Fruit fly (Drosophila melanogaster): Measurements from ENCODE around the gene CG9641.

Gene CG9641

DNA sequence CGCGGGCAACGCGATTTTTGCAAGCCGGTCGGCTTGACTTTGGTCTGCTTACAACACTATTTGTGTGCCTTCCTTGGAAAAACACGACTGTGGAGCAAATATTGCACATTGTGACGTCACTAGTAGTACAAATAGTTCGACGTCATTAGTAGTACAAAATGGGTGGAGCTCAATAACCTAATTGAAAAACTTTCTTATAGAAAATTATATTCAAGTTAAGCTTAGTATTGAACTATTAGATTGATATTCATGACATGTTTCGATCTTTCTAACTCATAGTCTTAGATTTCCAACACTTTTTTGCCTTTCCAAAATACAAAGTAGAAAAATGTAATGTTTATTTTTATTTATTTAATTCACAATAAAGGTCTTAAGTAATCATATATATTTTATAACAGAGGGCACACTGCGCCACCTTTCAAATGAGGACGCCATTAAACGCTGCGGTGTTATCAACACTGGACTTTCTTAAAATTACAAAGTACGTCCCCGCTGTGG is 4.2 kb downstream of the CG9641 start, which contains the start of the genes Rrp1 and gammaTub23C (continued):
- TF ChIP-seq CG6813 (GFP tag; optimal IDR thresholded peaks at IDR 0.05) = peak; percentile 72
- TF ChIP-seq caup (GFP tag; optimal IDR thresholded peaks at IDR 0.05; ENCODE audit: severe bottlenecking) = peak; percentile 87
- peak; percentile 74 for TF ChIP-seq NFAT (GFP tag; IDR thresholded peaks at IDR 0.05)
- peak; percentile 85 for TF ChIP-seq klu (GFP tag; IDR thresholded peaks at IDR 0.05)
- TF ChIP-seq CG12942 (GFP tag; optimal IDR thresholded peaks at IDR 0.05) = peak; percentile 88
- peak; percentile 6 for TF ChIP-seq HmgD (GFP tag; optimal IDR thresholded peaks at IDR 0.05)
- TF ChIP-seq CG17612 (GFP tag; IDR thresholded peaks at IDR 0.05) = peak; percentile 25; the same call in 1 of the 2 replicates
- peak; percentile 67; the same call in 1 of the 2 replicates for TF ChIP-seq rib (GFP tag; IDR thresholded peaks at IDR 0.05)
- TF ChIP-seq jigr1 (GFP tag; IDR thresholded peaks at IDR 0.05) = peak; percentile 84
- TF ChIP-seq CG11093 (GFP tag; IDR thresholded peaks at IDR 0.05) = peak; percentile 88; the same call in 2 of the 3 replicates
- 0 out of 2 replicates have a peak, but pooled peaks have one; percentile 38 for TF ChIP-seq CG11696 (GFP tag; IDR thresholded peaks at IDR 0.05)
- TF ChIP-seq CG14860 (GFP tag; IDR thresholded peaks at IDR 0.05; ENCODE audit: partially characterized antibody) = no peak
- TF ChIP-seq CG33557 (GFP tag; optimal IDR thresholded peaks at IDR 0.05) = peak; percentile 90
- peak; percentile 81 for TF ChIP-seq Asciz (GFP tag; optimal IDR thresholded peaks at IDR 0.05)
- TF ChIP-seq ro (GFP tag; IDR thresholded peaks at IDR 0.05) = peak; percentile 64; the same call in 1 of the 2 replicates
- TF ChIP-seq HmgZ (tag; optimal IDR thresholded peaks at IDR 0.05) = peak; percentile 78
- peak; percentile 83 for TF ChIP-seq kay (GFP tag; optimal IDR thresholded peaks at IDR 0.05)
- peak; percentile 56; the same call in 2 of the 3 replicates for TF ChIP-seq ci (GFP tag; IDR thresholded peaks at IDR 0.05)
- TF ChIP-seq Stat92E (GFP tag; optimal IDR thresholded peaks at IDR 0.05) = peak in 1 of 3 experiments; percentile 92
- no peak for TF ChIP-seq Tbp (GFP tag; optimal IDR thresholded peaks at IDR 0.05)
- peak; percentile 86 for TF ChIP-seq CG10654 (GFP tag; optimal IDR thresholded peaks at IDR 0.05)
- TF ChIP-seq grau (tag; optimal IDR thresholded peaks at IDR 0.05) = peak; percentile 91
- peak; percentile 91 for TF ChIP-seq CG11504 (tag; optimal IDR thresholded peaks at IDR 0.05)
- TF ChIP-seq CG11247 (GFP tag; IDR thresholded peaks at IDR 0.05) = peak; percentile 66
- peak; percentile 88 for TF ChIP-seq BtbVII (GFP tag; optimal IDR thresholded peaks at IDR 0.05)
- TF ChIP-seq D19B (GFP tag; optimal IDR thresholded peaks at IDR 0.05) = peak; percentile 82
- TF ChIP-seq shn (GFP tag; optimal IDR thresholded peaks at IDR 0.05) = peak; percentile 58
- TF ChIP-seq CG10321 (GFP tag; IDR thresholded peaks at IDR 0.05) = peak; percentile 28; the same call in 1 of the 2 replicates
- TF ChIP-seq ERR (GFP tag; optimal IDR thresholded peaks at IDR 0.05) = peak; percentile 15
- TF ChIP-seq CG13624 (GFP tag; optimal IDR thresholded peaks at IDR 0.05) = peak; percentile 73
- peak; percentile 93 for TF ChIP-seq CG10147 (GFP tag; optimal IDR thresholded peaks at IDR 0.05)
- peak; percentile 95 for TF ChIP-seq Ets65A (GFP tag)
- TF ChIP-seq nerfin-2 (GFP tag; IDR thresholded peaks at IDR 0.05; ENCODE audit: partially characterized antibody) = no peak
- peak; percentile 47; the same call in 1 of the 2 replicates for TF ChIP-seq danr (GFP tag; IDR thresholded peaks at IDR 0.05)
- TF ChIP-seq gsb-n (tag; optimal IDR thresholded peaks at IDR 0.05) = peak; percentile 77
- TF ChIP-seq dimm (GFP tag; IDR thresholded peaks at IDR 0.05) = 0 out of 2 replicates have a peak, but pooled peaks have one; percentile 24
- peak; percentile 93 for TF ChIP-seq row (GFP tag; IDR thresholded peaks at IDR 0.05)
- TF ChIP-seq inv (GFP tag; IDR thresholded peaks at IDR 0.05; ENCODE audit: partially characterized antibody) = no peak
- TF ChIP-seq CG11085 (GFP tag; IDR thresholded peaks at IDR 0.05) = peak; percentile 77
- TF ChIP-seq CG2129 (GFP tag; IDR thresholded peaks at IDR 0.05; ENCODE audit: partially characterized antibody) = no peak
- peak; percentile 69 for TF ChIP-seq CG12219 (GFP tag; optimal IDR thresholded peaks at IDR 0.05)
- no peak for TF ChIP-seq D (optimal IDR thresholded peaks at IDR 0.05)
- peak; percentile 88 for TF ChIP-seq D (GFP tag; optimal IDR thresholded peaks at IDR 0.05)
- TF ChIP-seq sug (tag; optimal IDR thresholded peaks at IDR 0.05) = peak; percentile 91
- no peak for TF ChIP-seq sima (GFP tag; optimal IDR thresholded peaks at IDR 0.05)
- peak; percentile 91 for TF ChIP-seq Usf (GFP tag; optimal IDR thresholded peaks at IDR 0.05)
- TF ChIP-seq fru (optimal IDR thresholded peaks at IDR 0.05) = no peak
- TF ChIP-seq CG9817 (tag; optimal IDR thresholded peaks at IDR 0.05) = peak; percentile 90
- peak; percentile 55 for TF ChIP-seq NC2β (GFP tag; optimal IDR thresholded peaks at IDR 0.05)
- peak; percentile 90 for TF ChIP-seq Fer1 (GFP tag; optimal IDR thresholded peaks at IDR 0.05)

Data from whole organism, embryonic.